Worm (Caenorhabditis elegans): ENCODE data around the gene mcm-5.
A peak's percentile ranks its signal among the peaks of the same experiment; 100 is the strongest.

mcm-5 gene

DNA sequence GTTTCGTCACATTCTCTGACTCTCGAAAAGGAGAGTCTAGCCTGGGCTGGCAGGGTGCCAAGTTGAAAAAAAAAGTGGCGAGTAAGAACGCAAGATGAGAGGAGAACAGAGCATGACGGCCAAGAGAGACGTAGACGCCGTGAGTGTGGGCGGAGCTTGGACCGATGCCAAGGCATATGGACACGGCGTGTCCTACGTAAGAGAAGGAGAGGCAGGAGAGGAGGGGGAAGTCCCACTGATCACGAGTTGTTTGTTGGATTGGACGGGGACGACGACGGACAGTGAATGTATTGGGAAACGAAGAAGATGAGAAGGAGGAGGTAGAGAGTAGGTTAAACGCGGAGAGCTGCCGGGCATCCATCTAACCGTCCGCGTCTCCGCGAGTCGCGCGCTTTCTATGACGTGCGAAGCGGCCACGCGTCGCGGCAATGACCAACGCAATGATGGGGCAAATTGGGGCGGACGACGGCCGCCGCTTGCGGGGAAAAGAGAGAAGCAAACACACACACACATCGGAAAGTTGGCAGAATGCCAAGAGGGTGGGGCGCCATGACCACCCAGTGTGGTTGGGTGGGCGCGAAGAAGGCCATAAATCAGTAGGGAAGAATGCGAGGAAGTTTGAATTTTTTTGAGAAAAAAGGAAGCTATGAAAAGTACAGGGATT, 9.0 kb downstream of the mcm-5 start:
- peak in 4 of 6 experiments; percentile 19 to 90 (median 66) for TF ChIP-seq elt-3 (tag; optimal IDR thresholded peaks at IDR 0.05)
- TF ChIP-seq ama-1 (optimal IDR thresholded peaks at IDR 0.05) = peak; percentile 48
- peak; percentile 91 for TF ChIP-seq C16A3.4 (tag; optimal IDR thresholded peaks at IDR 0.05)
- peak; percentile 55 for TF ChIP-seq unc-130 (tag; optimal IDR thresholded peaks at IDR 0.05)
- TF ChIP-seq nhr-90 (tag; optimal IDR thresholded peaks at IDR 0.05; ENCODE audit: poor library complexity) = peak; percentile 99
- peak; percentile 17 for TF ChIP-seq Y116A8C.19 (tag; optimal IDR thresholded peaks at IDR 0.05; ENCODE audit: borderline replicate concordance)
- peak; percentile 48 for TF ChIP-seq lin-15B (tag; optimal IDR thresholded peaks at IDR 0.05)
- peak; percentile 49 for TF ChIP-seq ceh-90 (tag; optimal IDR thresholded peaks at IDR 0.05)
- peak; percentile 100 for TF ChIP-seq egl-13 (tag; optimal IDR thresholded peaks at IDR 0.05)
- TF ChIP-seq lin-13 (GFP tag; optimal IDR thresholded peaks at IDR 0.05) = peak; percentile 87
- TF ChIP-seq skn-1 (tag; optimal IDR thresholded peaks at IDR 0.05) = peak; percentile 86
- TF ChIP-seq ceh-8 (GFP tag; optimal IDR thresholded peaks at IDR 0.05) = peak; percentile 97
- TF ChIP-seq ztf-11 (tag; optimal IDR thresholded peaks at IDR 0.05) = peak in 1 of 2 experiments; percentile 97
- peak; percentile 69 to 85 for TF ChIP-seq lin-35 (GFP tag; optimal IDR thresholded peaks at IDR 0.05)
- TF ChIP-seq egl-27 (tag; optimal IDR thresholded peaks at IDR 0.05) = peak; percentile 90 to 99
- TF ChIP-seq snu-23 (GFP tag; optimal IDR thresholded peaks at IDR 0.05) = peak; percentile 99
- peak; percentile 100 for TF ChIP-seq tbx-2 (tag; optimal IDR thresholded peaks at IDR 0.05)
- TF ChIP-seq rnt-1 (tag; optimal IDR thresholded peaks at IDR 0.05) = peak; percentile 90
- TF ChIP-seq snpc-4 (tag; optimal IDR thresholded peaks at IDR 0.05) = peak; percentile 87
- peak; percentile 98 for TF ChIP-seq nhr-19 (GFP tag; conservative IDR thresholded peaks at IDR 0.05)
- peak; percentile 65 for TF ChIP-seq blmp-1 (tag; optimal IDR thresholded peaks at IDR 0.05)
- TF ChIP-seq xbp-1 (tag; optimal IDR thresholded peaks at IDR 0.05) = peak; percentile 98
- TF ChIP-seq pqm-1 (tag; optimal IDR thresholded peaks at IDR 0.05) = peak; percentile 70
- TF ChIP-seq jun-1 (tag; optimal IDR thresholded peaks at IDR 0.05) = peak; percentile 97
- TF ChIP-seq tlp-1 (tag; optimal IDR thresholded peaks at IDR 0.05) = no peak
- peak; percentile 99 for TF ChIP-seq dsc-1 (tag; optimal IDR thresholded peaks at IDR 0.05)
- TF ChIP-seq C04F5.9 (tag; optimal IDR thresholded peaks at IDR 0.05) = peak; percentile 91
- peak; percentile 97 for TF ChIP-seq grh-1 (GFP tag; IDR thresholded peaks at IDR 0.05)
- TF ChIP-seq nhr-71 (tag; optimal IDR thresholded peaks at IDR 0.05) = peak; percentile 100
- peak; percentile 79 for TF ChIP-seq aha-1 (tag; optimal IDR thresholded peaks at IDR 0.05)
- TF ChIP-seq nhr-84 (tag; optimal IDR thresholded peaks at IDR 0.05) = no peak
- TF ChIP-seq lsy-2 (tag; optimal IDR thresholded peaks at IDR 0.05) = peak; percentile 91 to 94
- peak; percentile 92 for TF ChIP-seq mab-9 (GFP tag; IDR thresholded peaks at IDR 0.05)
- TF ChIP-seq sox-4 (tag; optimal IDR thresholded peaks at IDR 0.05) = peak; percentile 97
- TF ChIP-seq nhr-28 (tag; optimal IDR thresholded peaks at IDR 0.05) = no peak
- peak; percentile 91 for TF ChIP-seq isw-1 (GFP tag; IDR thresholded peaks at IDR 0.05)
- TF ChIP-seq nhr-85 (tag) = peak; percentile 100
- TF ChIP-seq ceh-63 (GFP tag; optimal IDR thresholded peaks at IDR 0.05) = peak; percentile 27
- TF ChIP-seq lin-39 (tag; optimal IDR thresholded peaks at IDR 0.05) = peak; percentile 84
- peak; percentile 98 for TF ChIP-seq pax-3 (tag; optimal IDR thresholded peaks at IDR 0.05)
- peak; percentile 70 for TF ChIP-seq hpl-2 (GFP tag; optimal IDR thresholded peaks at IDR 0.05)
- peak; percentile 65 to 95 for TF ChIP-seq mdl-1 (tag; optimal IDR thresholded peaks at IDR 0.05)
- TF ChIP-seq unc-98 (GFP tag; IDR thresholded peaks at IDR 0.05) = peak; percentile 77
- peak; percentile 72 for TF ChIP-seq hlh-4 (tag; optimal IDR thresholded peaks at IDR 0.05)
- TF ChIP-seq ceh-82 (tag; optimal IDR thresholded peaks at IDR 0.05) = peak; percentile 69 to 84 (median 73)
- peak; percentile 77 for TF ChIP-seq zag-1 (tag; optimal IDR thresholded peaks at IDR 0.05)
- peak; percentile 14 for TF ChIP-seq F16B12.6 (tag; optimal IDR thresholded peaks at IDR 0.05)
- TF ChIP-seq elt-2 (tag; optimal IDR thresholded peaks at IDR 0.05) = peak; percentile 91
- peak; percentile 88 for TF ChIP-seq vab-15 (tag; optimal IDR thresholded peaks at IDR 0.05)
- TF ChIP-seq sup-37 (GFP tag; optimal IDR thresholded peaks at IDR 0.05) = peak; percentile 96
- peak; percentile 30 for TF ChIP-seq unc-30 (tag; optimal IDR thresholded peaks at IDR 0.05)
- TF ChIP-seq efl-3 (GFP tag; optimal IDR thresholded peaks at IDR 0.05) = peak; percentile 83
